Worm (Caenorhabditis elegans) whole organism, late embryonic: Measurements from ENCODE around the gene C15F1.8.
"Not testable (repeated sequence)": the region's sequence is repeated elsewhere in the genome, so short reads cannot be mapped to it uniquely, and the experiment has no call there.

Experiments used
- C38D4.7 ChIP-seq: fragments of 200-800 bp; sonication (Bioruptor generic); optimal IDR thresholded peaks from 2 replicates; lab custom pipeline; 2018; ENCODE audit warnings: mild to moderate bottlenecking, missing genetic modification characterization, moderate library complexity, missing compliant biosample characterization
- K09A11.1 ChIP-seq: sonication (generic microtip); optimal IDR thresholded peaks from 2 replicates; lab custom pipeline; 2017; ENCODE audit warnings: antibody characterized with exemption, mild to moderate bottlenecking, missing genetic modification characterization, missing compliant biosample characterization; ENCODE audit not compliant: insufficient read depth
- Y22D7AL.16 ChIP-seq: sonication (generic microtip); optimal IDR thresholded peaks from 2 replicates; lab custom pipeline; 2016; ENCODE audit warnings: missing genetic modification characterization, missing compliant biosample characterization
- ahr-1 ChIP-seq: sonication (generic microtip); optimal IDR thresholded peaks from 2 replicates; lab custom pipeline; 2016; ENCODE audit warnings: missing genetic modification characterization, missing compliant biosample characterization
- ceh-48 ChIP-seq: sonication (generic microtip); optimal IDR thresholded peaks from 2 replicates; lab custom pipeline; 2016; ENCODE audit warnings: missing genetic modification characterization, inconsistent platforms, missing compliant biosample characterization
- ceh-6 ChIP-seq: fragments of 200-800 bp; sonication (Bioruptor generic); optimal IDR thresholded peaks from 2 replicates; lab custom pipeline; 2018; ENCODE audit warnings: mild to moderate bottlenecking, missing genetic modification characterization, missing compliant biosample characterization
- che-1 ChIP-seq: sonication (generic microtip); optimal IDR thresholded peaks from 2 replicates; lab custom pipeline; 2016; ENCODE audit warnings: mild to moderate bottlenecking, missing genetic modification characterization, missing compliant biosample characterization
- dve-1 ChIP-seq: sonication (generic microtip); optimal IDR thresholded peaks from 2 replicates; lab custom pipeline; 2017; ENCODE audit warnings: antibody characterized with exemption, mild to moderate bottlenecking, missing genetic modification characterization, missing compliant biosample characterization
- elt-2 ChIP-seq: sonication (generic microtip); optimal IDR thresholded peaks from 2 replicates; lab custom pipeline; 2016; ENCODE audit warnings: missing genetic modification reagents, missing genetic modification characterization, missing compliant biosample characterization
- ets-4 ChIP-seq: sonication (generic microtip); optimal IDR thresholded peaks from 2 replicates; lab custom pipeline; 2016; ENCODE audit warnings: missing genetic modification characterization, missing compliant biosample characterization
- fax-1 ChIP-seq: sonication (generic microtip); optimal IDR thresholded peaks from 2 replicates; lab custom pipeline; 2016; ENCODE audit warnings: missing genotype, missing genetic modification characterization, missing compliant biosample characterization
- fkh-10 ChIP-seq: fragments of 150-350 bp; optimal IDR thresholded peaks from 2 replicates; lab custom pipeline; 2014; ENCODE audit warnings: missing biosample characterization, missing genetic modification reagents, missing genetic modification characterization
- hlh-30 ChIP-seq: sonication (generic microtip); optimal IDR thresholded peaks from 2 replicates; lab custom pipeline; 2017; ENCODE audit warnings: antibody characterized with exemption, missing genetic modification characterization, missing compliant biosample characterization; ENCODE audit not compliant: insufficient read depth
- hlh-8 ChIP-seq: sonication (generic microtip); optimal IDR thresholded peaks from 2 replicates; lab custom pipeline; 2016; ENCODE audit warnings: missing genotype, missing genetic modification characterization, missing compliant biosample characterization
- lin-11 ChIP-seq: fragments of 200-800 bp; sonication (Bioruptor generic); optimal IDR thresholded peaks from 2 replicates; lab custom pipeline; 2018; ENCODE audit warnings: mild to moderate bottlenecking, missing genetic modification characterization, missing compliant biosample characterization
- madf-2 ChIP-seq: sonication (generic microtip); optimal IDR thresholded peaks from 2 replicates; lab custom pipeline; 2017; ENCODE audit warnings: missing genetic modification characterization, missing compliant biosample characterization
- nfya-1 ChIP-seq: sonication (generic microtip); optimal IDR thresholded peaks from 2 replicates; lab custom pipeline; 2017; ENCODE audit warnings: missing genetic modification characterization, mild to moderate bottlenecking, missing compliant biosample characterization, antibody characterized with exemption, moderate library complexity
- nhr-11 ChIP-seq: fragments of 150-350 bp; optimal IDR thresholded peaks from 2 replicates; lab custom pipeline; 2014; ENCODE audit warnings: missing biosample characterization, missing genetic modification characterization
- odd-2 ChIP-seq: sonication (generic microtip); optimal IDR thresholded peaks from 2 replicates; lab custom pipeline; 2017; ENCODE audit warnings: antibody characterized with exemption, mild to moderate bottlenecking, missing genetic modification characterization, missing compliant biosample characterization
- pat-9 ChIP-seq: fragments of 200-800 bp; sonication (Bioruptor generic); optimal IDR thresholded peaks from 2 replicates; lab custom pipeline; 2018; ENCODE audit warnings: mild to moderate bottlenecking, missing genetic modification characterization, moderate library complexity, missing compliant biosample characterization
- pros-1 ChIP-seq: fragments of 150-350 bp; optimal IDR thresholded peaks from 2 replicates; lab custom pipeline; 2014; ENCODE audit warnings: missing biosample characterization, missing genetic modification reagents, missing genetic modification characterization
- ref-2 ChIP-seq: sonication (generic microtip); optimal IDR thresholded peaks from 2 replicates; lab custom pipeline; 2016; ENCODE audit warnings: missing genetic modification characterization, missing compliant biosample characterization
- rnt-1 ChIP-seq: sonication (generic microtip); optimal IDR thresholded peaks from 2 replicates; lab custom pipeline; 2016; ENCODE audit warnings: missing genetic modification characterization, missing compliant biosample characterization
- sox-4 ChIP-seq: sonication (generic microtip); optimal IDR thresholded peaks from 2 replicates; lab custom pipeline; 2017; ENCODE audit warnings: mild to moderate bottlenecking, missing genetic modification characterization, inconsistent platforms, missing compliant biosample characterization
- tbx-2 ChIP-seq: sonication (generic microtip); optimal IDR thresholded peaks from 2 replicates; lab custom pipeline; 2016; ENCODE audit warnings: missing genetic modification characterization, missing compliant biosample characterization
- unc-3 ChIP-seq, 2 experiments: fragments of 200-800 bp in 1 of 2; sonication (Bioruptor generic) in 1 of 2; sonication (generic microtip) in 1 of 2; conservative IDR thresholded peaks in 1 of 2; optimal IDR thresholded peaks in 1 of 2; 2 replicates each; pipeline versions ENCODE4 v1.3.6 to Lab custom; 2016 to 2022; ENCODE audit warnings: missing compliant biosample characterization in 2 of 2, missing genetic modification characterization in 2 of 2, missing genetic modification reagents in 1 of 2
- unc-42 ChIP-seq: sonication (generic microtip); optimal IDR thresholded peaks from 2 replicates; lab custom pipeline; 2016; ENCODE audit warnings: missing genotype, missing genetic modification characterization, missing compliant biosample characterization
- ztf-16 ChIP-seq: sonication (generic microtip); optimal IDR thresholded peaks from 2 replicates; lab custom pipeline; 2017; ENCODE audit warnings: missing genetic modification characterization, missing compliant biosample characterization

The C15F1.8 gene

ce11 chrII:6977732-6978131 is at the start of gene C15F1.8:
TSS of gene C15F1.8 (minus strand) at chrII:6977832.
- not testable (repeated sequence) for TF ChIP-seq pros-1, lin-11, fax-1 (tag; lab: Kevin White, UChicago)
- TF ChIP-seq, all 69 proteins: peak for 0; not testable (repeated sequence) for 69

- TF ChIP-seq nfya-1 (tag; lab: Kevin White, UChicago) (peak; percentile 10), hlh-8 (no peak), unc-3 (GFP tag; conservative IDR thresholded peaks at IDR 0.05; lab: Robert Waterston, UW) (no peak), unc-3 (tag; optimal IDR thresholded peaks at IDR 0.05; lab: Kevin White, UChicago) (peak; percentile 16)
- TF ChIP-seq, all 69 proteins: peak for 2
Measured at ce11 chrII:7024897-7025852, 47.5 kb upstream of the C15F1.8 start, which contains the start of gene znf-598. TSS of gene znf-598 (plus strand) at chrII:7025802.

- no peak for TF ChIP-seq rnt-1
- peak; percentile 45 for TF ChIP-seq nfya-1 (tag; lab: Kevin White, UChicago)
- TF ChIP-seq tbx-2, result peak; percentile 58
- no peak for TF ChIP-seq pat-9
- TF ChIP-seq ets-4 (tag; lab: Kevin White, UChicago), result peak; percentile 11
- peak; percentile 86 for TF ChIP-seq elt-2 (tag; lab: Kevin White, UChicago)
- TF ChIP-seq fkh-10 (GFP tag; lab: Kevin White, UChicago), result no peak
- peak; percentile 41 for TF ChIP-seq hlh-30
- TF ChIP-seq unc-42 (tag; lab: Kevin White, UChicago), result peak; percentile 72
- TF ChIP-seq dve-1, result peak; percentile 23
- TF ChIP-seq ceh-48 (tag; lab: Kevin White, UChicago), result peak; percentile 24
Measured at ce11 chrII:7022370-7023001, 44.9 kb upstream of the C15F1.8 start, which contains the start of the genes lst-6 and lst-5. TSS of gene lst-6 (minus strand) at chrII:7022509. TSS of gene lst-5 (plus strand) at chrII:7022913.

ce11 chrII:7012592-7012991 is 35.0 kb upstream of the C15F1.8 start, which contains the start of gene sqv-7:
TSS of gene sqv-7 (minus strand) at chrII:7012692.
- TF ChIP-seq ahr-1 (tag; lab: Kevin White, UChicago) (no peak), pros-1 (tag; lab: Kevin White, UChicago) (no peak), sox-4 (tag; lab: Kevin White, UChicago) (no peak), ceh-6 (GFP tag; lab: Kevin White, UChicago) (no peak), elt-2 (tag; lab: Kevin White, UChicago) (no peak), nhr-11 (tag; lab: Kevin White, UChicago) (no peak), che-1 (tag; lab: Kevin White, UChicago) (no peak), dve-1 (no peak), Y22D7AL.16 (tag; lab: Kevin White, UChicago) (no peak), C38D4.7 (GFP tag; lab: Kevin White, UChicago) (no peak)
- TF ChIP-seq, all 69 proteins: peak for 0

- TF ChIP-seq nfya-1 (tag; lab: Kevin White, UChicago), result peak; percentile 4
- peak; percentile 13 for TF ChIP-seq Y22D7AL.16 (tag; lab: Kevin White, UChicago)
- TF ChIP-seq odd-2, result no peak
- no peak for TF ChIP-seq ref-2
- no peak for TF ChIP-seq K09A11.1 (tag; lab: Kevin White, UChicago)
- TF ChIP-seq che-1 (tag; lab: Kevin White, UChicago), result peak; percentile 16
- no peak for TF ChIP-seq ztf-16 (tag; lab: Kevin White, UChicago)
- peak; percentile 12 for TF ChIP-seq madf-2 (tag; lab: Kevin White, UChicago)
- peak; percentile 7 for TF ChIP-seq sox-4 (tag; lab: Kevin White, UChicago)
Measured at ce11 chrII:7002956-7003357, 25.3 kb upstream of the C15F1.8 start.
